Worm (Caenorhabditis elegans) whole organism, mixed stage, embryonic: ENCODE data around the gene unc-84.

ENCODE experiments used
- bed-3 ChIP-seq: fragments of 200-800 bp; sonication (Bioruptor generic); optimal IDR thresholded peaks from 3 replicates; lab custom pipeline; 2018; ENCODE audit warnings: mild to moderate bottlenecking, missing genetic modification characterization, moderate library complexity, missing compliant biosample characterization
- blmp-1 ChIP-seq: fragments of 150-350 bp; optimal IDR thresholded peaks from 2 replicates; lab custom pipeline; 2014; ENCODE audit warnings: missing biosample characterization, missing genetic modification characterization
- ceh-83 ChIP-seq: fragments of 200-800 bp; sonication (Bioruptor generic); optimal IDR thresholded peaks from 2 replicates; lab custom pipeline; 2018; ENCODE audit warnings: mild to moderate bottlenecking, missing genetic modification characterization, missing compliant biosample characterization
- lin-13 ChIP-seq: fragments of 150-350 bp; optimal IDR thresholded peaks from 2 replicates; lab custom pipeline; 2014; ENCODE audit warnings: missing biosample characterization, missing genetic modification characterization
- lsy-2 ChIP-seq: fragments of 150-350 bp; optimal IDR thresholded peaks from 2 replicates; lab custom pipeline; 2014; ENCODE audit warnings: missing biosample characterization, missing genetic modification characterization
- nhr-76 ChIP-seq: sonication (generic microtip); optimal IDR thresholded peaks from 2 replicates; lab custom pipeline; 2017; ENCODE audit warnings: missing biosample characterization, missing genetic modification characterization
- snpc-4 ChIP-seq: fragments of 150-350 bp; optimal IDR thresholded peaks from 2 replicates; lab custom pipeline; 2014; ENCODE audit warnings: missing biosample characterization, missing genetic modification characterization
- unc-39 ChIP-seq: fragments of 150-350 bp; optimal IDR thresholded peaks from 2 replicates; lab custom pipeline; 2014; ENCODE audit warnings: missing biosample characterization, missing genetic modification characterization

- TF ChIP-seq snpc-4 (tag; lab: Kevin White, UChicago), result no peak
- TF ChIP-seq lin-13, result no peak
- no peak for TF ChIP-seq bed-3 (GFP tag; lab: Kevin White, UChicago)
- TF ChIP-seq nhr-76, result no peak
- no peak for TF ChIP-seq lsy-2 (tag; lab: Kevin White, UChicago)
- TF ChIP-seq unc-39 (tag; lab: Kevin White, UChicago), result no peak
- no peak for TF ChIP-seq blmp-1 (tag; lab: Kevin White, UChicago)
- TF ChIP-seq ceh-83 (GFP tag; lab: Kevin White, UChicago), result no peak
These were observed 5.2 kb downstream of the unc-84 start, which contains the start of gene col-9 for ce11 chrX:13589735-13590134.
